Worm (Caenorhabditis elegans): ENCODE results near the gene F32D8.5.

DNA sequence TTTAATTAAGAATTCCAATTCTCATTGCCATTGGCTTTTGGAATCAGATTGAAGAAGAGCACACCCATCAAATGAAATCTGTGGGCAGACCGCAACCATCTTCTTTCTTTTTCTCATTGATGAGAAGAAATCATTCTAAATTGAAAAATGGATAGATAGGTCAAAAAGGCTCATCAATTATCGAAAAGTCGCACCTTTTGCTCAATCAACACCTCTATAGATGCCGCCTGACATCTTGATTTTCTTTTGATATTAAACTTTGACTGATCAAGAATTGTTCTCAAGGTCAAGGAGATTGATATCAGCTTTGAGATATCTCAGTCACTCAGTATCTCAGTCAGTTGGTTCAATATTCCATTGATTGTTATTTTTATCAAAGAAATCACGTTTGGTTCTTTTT lies 15.4 kb downstream of the F32D8.5 start:
- TF ChIP-seq nhr-76 (tag; optimal IDR thresholded peaks at IDR 0.05) (no peak), fkh-10 (GFP tag; optimal IDR thresholded peaks at IDR 0.05) (no peak), zag-1 (tag; optimal IDR thresholded peaks at IDR 0.05) (no peak), skn-1 (tag; optimal IDR thresholded peaks at IDR 0.05) (no peak), ztf-11 (tag; optimal IDR thresholded peaks at IDR 0.05) (no peak), egl-27 (tag; optimal IDR thresholded peaks at IDR 0.05) (no peak), nhr-28 (tag; optimal IDR thresholded peaks at IDR 0.05) (no peak), nhr-77 (tag; optimal IDR thresholded peaks at IDR 0.05) (no peak), mml-1 (tag; optimal IDR thresholded peaks at IDR 0.05) (no peak), nhr-11 (tag; optimal IDR thresholded peaks at IDR 0.05) (no peak), daf-12 (tag; optimal IDR thresholded peaks at IDR 0.05) (no peak), fos-1 (tag; optimal IDR thresholded peaks at IDR 0.05) (no peak)

All from whole organism, L3 larva.